Comparison of ENCODE assay signal across 3 fruit fly cellular contexts in genomic region chrX:19396689-19397088, dm6.
TF ChIP-seq lines count a peak whose summit lies in the region.

No protein-coding gene starts in this region.

- no peak for TF ChIP-seq CTCF in whole organism, embryonic (GFP tag; optimal IDR thresholded peaks at IDR 0.05; lab: Kevin White, UChicago)

TF ChIP-seq in whole organism, adult, 20 proteins besides CTCF, POLR2A, EP300 and RAD21:
- TF ChIP-seq CG7101 (tag; optimal IDR thresholded peaks at IDR 0.05; lab: Kevin White, UChicago) (no peak), CG11617 (GFP tag; optimal IDR thresholded peaks at IDR 0.05; lab: Kevin White, UChicago) (no peak), Mnt (GFP tag; optimal IDR thresholded peaks at IDR 0.05; lab: Kevin White, UChicago) (no peak), Crg-1 (GFP tag; optimal IDR thresholded peaks at IDR 0.05; lab: Kevin White, UChicago) (no peak), tj (GFP tag; optimal IDR thresholded peaks at IDR 0.05; lab: Kevin White, UChicago) (peak; percentile 41)
TF ChIP-seq in whole organism, adult: peak in this region for 1.

TF ChIP-seq in whole organism, embryonic, 481 proteins besides CTCF, POLR2A, EP300 and RAD21:
- TF ChIP-seq Dref (GFP tag; IDR thresholded peaks at IDR 0.05; lab: Robert Waterston, UW) (no peak), otp (GFP tag; IDR thresholded peaks at IDR 0.05; lab: Robert Waterston, UW) (0 out of 3 replicates have a peak, but pooled peaks have one; percentile 20), Fer1 (GFP tag; optimal IDR thresholded peaks at IDR 0.05; lab: Kevin White, UChicago) (peak; percentile 10), Ptx1 (GFP tag; IDR thresholded peaks at IDR 0.05; lab: Robert Waterston, UW) (0 out of 2 replicates have a peak, but pooled peaks have one; percentile 12), gcm (GFP tag; optimal IDR thresholded peaks at IDR 0.05; lab: Kevin White, UChicago) (peak; percentile 19), h (optimal IDR thresholded peaks at IDR 0.05; lab: Kevin White, UChicago) (no peak), lab (GFP tag; optimal IDR thresholded peaks at IDR 0.05; lab: Kevin White, UChicago) (peak; percentile 3), CG1832 (GFP tag; optimal IDR thresholded peaks at IDR 0.05; lab: Kevin White, UChicago) (peak; percentile 31), Med (GFP tag; lab: Kevin White, UChicago) (peak; percentile 71), crol (GFP tag; IDR thresholded peaks at IDR 0.05; lab: Robert Waterston, UW) (peak; percentile 52; the same call in 1 of the 2 replicates), Ets65A (GFP tag; lab: Kevin White, UChicago) (peak; percentile 60)

TF ChIP-seq in whole organism, prepupa, 60 proteins besides CTCF, POLR2A, EP300 and RAD21:
- TF ChIP-seq fkh (GFP tag; optimal IDR thresholded peaks at IDR 0.05; lab: Kevin White, UChicago) (peak; percentile 60), salr (GFP tag; optimal IDR thresholded peaks at IDR 0.05; lab: Kevin White, UChicago) (no peak), eg (GFP tag; IDR thresholded peaks at IDR 0.05; lab: Robert Waterston, UW) (no peak), Ets96B (tag; optimal IDR thresholded peaks at IDR 0.05; lab: Kevin White, UChicago) (no peak)
